Worm (Caenorhabditis elegans): ENCODE data around the gene aakg-5.

- TF ChIP-seq snpc-4 (tag; optimal IDR thresholded peaks at IDR 0.05) (no peak), unc-62 (GFP tag; optimal IDR thresholded peaks at IDR 0.05) (no peak), C34F6.9 (tag; optimal IDR thresholded peaks at IDR 0.05) (no peak), ceh-82 (tag; optimal IDR thresholded peaks at IDR 0.05) (no peak), nhr-237 (tag; optimal IDR thresholded peaks at IDR 0.05) (no peak), unc-39 (tag; optimal IDR thresholded peaks at IDR 0.05) (no peak), fos-1 (tag; optimal IDR thresholded peaks at IDR 0.05) (no peak), elt-1 (tag; optimal IDR thresholded peaks at IDR 0.05) (no peak), elt-3 (tag; optimal IDR thresholded peaks at IDR 0.05) (no peak), nhr-23 (tag; optimal IDR thresholded peaks at IDR 0.05) (no peak), egl-27 (tag; optimal IDR thresholded peaks at IDR 0.05) (no peak), blmp-1 (tag; optimal IDR thresholded peaks at IDR 0.05; ENCODE audit: insufficient read depth) (no peak), lin-39 (tag; optimal IDR thresholded peaks at IDR 0.05) (no peak)
These were observed 46.5 kb downstream of the aakg-5 start for ce11 chrII:9928470-9928869.

Measured in whole organism, L2 larva.